Fruit fly (Drosophila melanogaster): ENCODE results near the gene AsnS.

AsnS gene

dm6 chr3L:21172527-21173253, at the start of gene AsnS, which contains the start of gene chb (continued):
- TF ChIP-seq slp2 (GFP tag; optimal IDR thresholded peaks at IDR 0.05): peak; percentile 73
- TF ChIP-seq tin (GFP tag; optimal IDR thresholded peaks at IDR 0.05): peak; percentile 72
- TF ChIP-seq ab (GFP tag; optimal IDR thresholded peaks at IDR 0.05): no peak
- peak; percentile 85 for TF ChIP-seq NFAT (GFP tag; IDR thresholded peaks at IDR 0.05)
- TF ChIP-seq CTCF (GFP tag; optimal IDR thresholded peaks at IDR 0.05): no peak
- TF ChIP-seq CG9817 (tag; optimal IDR thresholded peaks at IDR 0.05): peak; percentile 90
- TF ChIP-seq CG18262 (tag; optimal IDR thresholded peaks at IDR 0.05): peak; percentile 91
- TF ChIP-seq CG11723 (GFP tag; optimal IDR thresholded peaks at IDR 0.05): peak; percentile 55
- peak; percentile 94 for TF ChIP-seq tgo (GFP tag; IDR thresholded peaks at IDR 0.05)
- TF ChIP-seq tup (GFP tag; optimal IDR thresholded peaks at IDR 0.05): peak; percentile 32
- TF ChIP-seq trh (GFP tag; optimal IDR thresholded peaks at IDR 0.05): peak; percentile 70
- TF ChIP-seq HLH4C (GFP tag; IDR thresholded peaks at IDR 0.05; ENCODE audit: partially characterized antibody): no peak
- peak; percentile 71; the same call in 2 of the 3 replicates for TF ChIP-seq CG11560 (tag; IDR thresholded peaks at IDR 0.05)
- no peak for TF ChIP-seq CG33557 (GFP tag; optimal IDR thresholded peaks at IDR 0.05)
- TF ChIP-seq ara (GFP tag; IDR thresholded peaks at IDR 0.05): peak; percentile 82
- TF ChIP-seq Side (GFP tag; optimal IDR thresholded peaks at IDR 0.05): peak; percentile 46
- TF ChIP-seq CG12659 (GFP tag; optimal IDR thresholded peaks at IDR 0.05): peak; percentile 86
- TF ChIP-seq zf30C (GFP tag; optimal IDR thresholded peaks at IDR 0.05): no peak
- peak; percentile 95 for TF ChIP-seq sens (GFP tag)
- TF ChIP-seq CG2129 (GFP tag; IDR thresholded peaks at IDR 0.05; ENCODE audit: partially characterized antibody): no peak
- TF ChIP-seq Scr (GFP tag; IDR thresholded peaks at IDR 0.05; ENCODE audit: partially characterized antibody): no peak
- TF ChIP-seq Spps (tag; optimal IDR thresholded peaks at IDR 0.05): peak; percentile 66
- peak; percentile 88 for TF ChIP-seq CG11085 (GFP tag; IDR thresholded peaks at IDR 0.05)
- TF ChIP-seq CG2116 (GFP tag; optimal IDR thresholded peaks at IDR 0.05): peak; percentile 49
- no peak for TF ChIP-seq CG33213 (GFP tag; optimal IDR thresholded peaks at IDR 0.05)
- peak; percentile 35 for TF ChIP-seq CG15696 (tag; optimal IDR thresholded peaks at IDR 0.05)
- peak; percentile 85 for TF ChIP-seq ap (GFP tag; IDR thresholded peaks at IDR 0.05)
- peak; percentile 59 for TF ChIP-seq CG8944 (GFP tag; optimal IDR thresholded peaks at IDR 0.05)
- TF ChIP-seq nerfin-1 (tag; optimal IDR thresholded peaks at IDR 0.05): peak; percentile 80
- peak; percentile 95 for TF ChIP-seq CG2712 (tag; optimal IDR thresholded peaks at IDR 0.05)
- peak; percentile 89; the same call in 2 of the 3 replicates for TF ChIP-seq CG2199 (GFP tag; IDR thresholded peaks at IDR 0.05)
- TF ChIP-seq btn (GFP tag; optimal IDR thresholded peaks at IDR 0.05): peak; percentile 48
- TF ChIP-seq B-H1 (GFP tag; IDR thresholded peaks at IDR 0.05): peak; percentile 90
- TF ChIP-seq CG10654 (GFP tag; optimal IDR thresholded peaks at IDR 0.05): peak; percentile 87
- no peak for TF ChIP-seq Elba2 (GFP tag; optimal IDR thresholded peaks at IDR 0.05)
- TF ChIP-seq Mes4 (GFP tag; optimal IDR thresholded peaks at IDR 0.05): peak; percentile 18
- no peak for TF ChIP-seq da (GFP tag; optimal IDR thresholded peaks at IDR 0.05)
- TF ChIP-seq CG14441 (GFP tag; IDR thresholded peaks at IDR 0.05): peak; percentile 94
- TF ChIP-seq CG6813 (GFP tag; optimal IDR thresholded peaks at IDR 0.05): peak; percentile 72
- no peak for TF ChIP-seq Dip2 (GFP tag; IDR thresholded peaks at IDR 0.05)
- peak; percentile 90 for TF ChIP-seq run (tag; optimal IDR thresholded peaks at IDR 0.05)
- peak; percentile 96 for TF ChIP-seq vvl (GFP tag; IDR thresholded peaks at IDR 0.05)
- TF ChIP-seq Dbx (GFP tag; IDR thresholded peaks at IDR 0.05): peak; percentile 88
- peak; percentile 52 to 97 for TF ChIP-seq Hr51 (GFP tag; optimal IDR thresholded peaks at IDR 0.05)
- no peak for TF ChIP-seq usp (GFP tag; optimal IDR thresholded peaks at IDR 0.05)
- peak; percentile 76 for TF ChIP-seq CG13296 (GFP tag; optimal IDR thresholded peaks at IDR 0.05)
- TF ChIP-seq PHDP (tag; optimal IDR thresholded peaks at IDR 0.05): peak; percentile 96
- peak; percentile 91 for TF ChIP-seq Asciz (GFP tag; optimal IDR thresholded peaks at IDR 0.05)
- peak; percentile 78 for TF ChIP-seq org-1 (GFP tag; optimal IDR thresholded peaks at IDR 0.05)
- TF ChIP-seq lab (GFP tag; optimal IDR thresholded peaks at IDR 0.05): peak; percentile 92
